Worm (Caenorhabditis elegans) whole organism, late embryonic: ENCODE measurements around the gene fbxa-61.

Source experiments
- K02D7.2 ChIP-seq: sonication (generic microtip); optimal IDR thresholded peaks from 2 replicates; lab custom pipeline; 2017; ENCODE audit warnings: mild to moderate bottlenecking, missing genetic modification characterization, missing compliant biosample characterization
- K09A11.1 ChIP-seq: sonication (generic microtip); optimal IDR thresholded peaks from 2 replicates; lab custom pipeline; 2017; ENCODE audit warnings: antibody characterized with exemption, mild to moderate bottlenecking, missing genetic modification characterization, missing compliant biosample characterization; ENCODE audit not compliant: insufficient read depth
- ama-1 ChIP-seq: fragments of 150-350 bp; optimal IDR thresholded peaks from 2 replicates; lab custom pipeline; 2014
- ceh-18 ChIP-seq: sonication (generic microtip); optimal IDR thresholded peaks from 2 replicates; lab custom pipeline; 2016; ENCODE audit warnings: missing genetic modification characterization, missing compliant biosample characterization
- ceh-19 ChIP-seq: fragments of 200-800 bp; sonication (Bioruptor generic); optimal IDR thresholded peaks from 2 replicates; lab custom pipeline; 2018; ENCODE audit warnings: mild to moderate bottlenecking, missing genetic modification characterization, missing compliant biosample characterization
- ceh-2 ChIP-seq: sonication (generic microtip); optimal IDR thresholded peaks from 2 replicates; lab custom pipeline; 2016; ENCODE audit warnings: missing genotype, missing genetic modification characterization, missing compliant biosample characterization
- ceh-24 ChIP-seq: sonication (generic microtip); optimal IDR thresholded peaks from 2 replicates; lab custom pipeline; 2016; ENCODE audit warnings: mild to moderate bottlenecking, missing genetic modification characterization, missing compliant biosample characterization
- ceh-31 ChIP-seq: sonication (generic microtip); optimal IDR thresholded peaks from 2 replicates; lab custom pipeline; 2016; ENCODE audit warnings: missing genetic modification characterization, missing compliant biosample characterization
- ceh-34 ChIP-seq: sonication (generic microtip); optimal IDR thresholded peaks from 2 replicates; lab custom pipeline; 2016; ENCODE audit warnings: mild to moderate bottlenecking, missing genetic modification characterization, missing compliant biosample characterization
- ceh-6 ChIP-seq: fragments of 200-800 bp; sonication (Bioruptor generic); optimal IDR thresholded peaks from 2 replicates; lab custom pipeline; 2018; ENCODE audit warnings: mild to moderate bottlenecking, missing genetic modification characterization, missing compliant biosample characterization
- che-1 ChIP-seq: sonication (generic microtip); optimal IDR thresholded peaks from 2 replicates; lab custom pipeline; 2016; ENCODE audit warnings: mild to moderate bottlenecking, missing genetic modification characterization, missing compliant biosample characterization
- dve-1 ChIP-seq: sonication (generic microtip); optimal IDR thresholded peaks from 2 replicates; lab custom pipeline; 2017; ENCODE audit warnings: antibody characterized with exemption, mild to moderate bottlenecking, missing genetic modification characterization, missing compliant biosample characterization
- elt-2 ChIP-seq: sonication (generic microtip); optimal IDR thresholded peaks from 2 replicates; lab custom pipeline; 2016; ENCODE audit warnings: missing genetic modification reagents, missing genetic modification characterization, missing compliant biosample characterization
- elt-4 ChIP-seq: sonication (generic microtip); optimal IDR thresholded peaks from 2 replicates; lab custom pipeline; 2016; ENCODE audit warnings: missing genetic modification characterization, missing compliant biosample characterization
- fax-1 ChIP-seq: sonication (generic microtip); optimal IDR thresholded peaks from 2 replicates; lab custom pipeline; 2016; ENCODE audit warnings: missing genotype, missing genetic modification characterization, missing compliant biosample characterization
- fkh-6 ChIP-seq: sonication (generic microtip); optimal IDR thresholded peaks from 2 replicates; lab custom pipeline; 2016; ENCODE audit warnings: missing genetic modification characterization, missing compliant biosample characterization
- hlh-15 ChIP-seq: sonication (generic microtip); optimal IDR thresholded peaks from 2 replicates; lab custom pipeline; 2016; ENCODE audit warnings: missing genetic modification characterization, missing compliant biosample characterization
- hlh-30 ChIP-seq: sonication (generic microtip); optimal IDR thresholded peaks from 2 replicates; lab custom pipeline; 2017; ENCODE audit warnings: antibody characterized with exemption, missing genetic modification characterization, missing compliant biosample characterization; ENCODE audit not compliant: insufficient read depth
- hlh-8 ChIP-seq: sonication (generic microtip); optimal IDR thresholded peaks from 2 replicates; lab custom pipeline; 2016; ENCODE audit warnings: missing genotype, missing genetic modification characterization, missing compliant biosample characterization
- lin-11 ChIP-seq: fragments of 200-800 bp; sonication (Bioruptor generic); optimal IDR thresholded peaks from 2 replicates; lab custom pipeline; 2018; ENCODE audit warnings: mild to moderate bottlenecking, missing genetic modification characterization, missing compliant biosample characterization
- madf-2 ChIP-seq: sonication (generic microtip); optimal IDR thresholded peaks from 2 replicates; lab custom pipeline; 2017; ENCODE audit warnings: missing genetic modification characterization, missing compliant biosample characterization
- nfya-1 ChIP-seq: sonication (generic microtip); optimal IDR thresholded peaks from 2 replicates; lab custom pipeline; 2017; ENCODE audit warnings: missing genetic modification characterization, mild to moderate bottlenecking, missing compliant biosample characterization, antibody characterized with exemption, moderate library complexity
- nhr-11 ChIP-seq: fragments of 150-350 bp; optimal IDR thresholded peaks from 2 replicates; lab custom pipeline; 2014; ENCODE audit warnings: missing biosample characterization, missing genetic modification characterization
- nhr-232 ChIP-seq: sonication (generic microtip); optimal IDR thresholded peaks from 2 replicates; lab custom pipeline; 2016; ENCODE audit warnings: missing genetic modification characterization, missing compliant biosample characterization
- npax-4 ChIP-seq: sonication (generic microtip); optimal IDR thresholded peaks from 2 replicates; lab custom pipeline; 2016; ENCODE audit warnings: missing genetic modification characterization, missing compliant biosample characterization
- odd-2 ChIP-seq: sonication (generic microtip); optimal IDR thresholded peaks from 2 replicates; lab custom pipeline; 2017; ENCODE audit warnings: antibody characterized with exemption, mild to moderate bottlenecking, missing genetic modification characterization, missing compliant biosample characterization
- pat-9 ChIP-seq: fragments of 200-800 bp; sonication (Bioruptor generic); optimal IDR thresholded peaks from 2 replicates; lab custom pipeline; 2018; ENCODE audit warnings: mild to moderate bottlenecking, missing genetic modification characterization, moderate library complexity, missing compliant biosample characterization
- pax-1 ChIP-seq: fragments of 150-350 bp; optimal IDR thresholded peaks from 2 replicates; lab custom pipeline; 2014; ENCODE audit warnings: missing biosample characterization, missing genetic modification characterization
- pha-4 ChIP-seq: fragments of 150-350 bp; optimal IDR thresholded peaks from 2 replicates; lab custom pipeline; 2018; ENCODE audit warnings: missing biosample characterization, missing genetic modification reagents, missing genetic modification characterization
- pqm-1 ChIP-seq: sonication (generic microtip); optimal IDR thresholded peaks from 2 replicates; lab custom pipeline; 2016; ENCODE audit warnings: missing genetic modification characterization, missing compliant biosample characterization
- ref-2 ChIP-seq: sonication (generic microtip); optimal IDR thresholded peaks from 2 replicates; lab custom pipeline; 2016; ENCODE audit warnings: missing genetic modification characterization, missing compliant biosample characterization
- rnt-1 ChIP-seq: sonication (generic microtip); optimal IDR thresholded peaks from 2 replicates; lab custom pipeline; 2016; ENCODE audit warnings: missing genetic modification characterization, missing compliant biosample characterization
- sdc-2 ChIP-seq: sonication (generic microtip); optimal IDR thresholded peaks from 2 replicates; lab custom pipeline; 2016; ENCODE audit warnings: missing genotype, missing genetic modification characterization, missing compliant biosample characterization
- sox-2 ChIP-seq: fragments of 200-800 bp; sonication (Bioruptor generic); IDR thresholded peaks from 2 replicates; pipeline ENCODE4 v1.3.6; 2022; ENCODE audit warnings: missing genetic modification reagents, missing genetic modification characterization, missing compliant biosample characterization
- sox-4 ChIP-seq: sonication (generic microtip); optimal IDR thresholded peaks from 2 replicates; lab custom pipeline; 2017; ENCODE audit warnings: mild to moderate bottlenecking, missing genetic modification characterization, inconsistent platforms, missing compliant biosample characterization
- tbx-2 ChIP-seq: sonication (generic microtip); optimal IDR thresholded peaks from 2 replicates; lab custom pipeline; 2016; ENCODE audit warnings: missing genetic modification characterization, missing compliant biosample characterization
- tbx-7 ChIP-seq: sonication (generic microtip); optimal IDR thresholded peaks from 2 replicates; lab custom pipeline; 2016; ENCODE audit warnings: missing genotype, missing genetic modification characterization, missing compliant biosample characterization
- ttx-3 ChIP-seq: sonication (generic microtip); optimal IDR thresholded peaks from 2 replicates; lab custom pipeline; 2016; ENCODE audit warnings: missing genetic modification reagents, missing genetic modification characterization, missing compliant biosample characterization
- unc-3 ChIP-seq, 2 experiments: fragments of 200-800 bp in 1 of 2; sonication (Bioruptor generic) in 1 of 2; sonication (generic microtip) in 1 of 2; conservative IDR thresholded peaks in 1 of 2; optimal IDR thresholded peaks in 1 of 2; 2 replicates each; pipeline versions ENCODE4 v1.3.6 to Lab custom; 2016 to 2022; ENCODE audit warnings: missing compliant biosample characterization in 2 of 2, missing genetic modification characterization in 2 of 2, missing genetic modification reagents in 1 of 2
- unc-42 ChIP-seq: sonication (generic microtip); optimal IDR thresholded peaks from 2 replicates; lab custom pipeline; 2016; ENCODE audit warnings: missing genotype, missing genetic modification characterization, missing compliant biosample characterization
- unc-55 ChIP-seq: sonication (generic microtip); optimal IDR thresholded peaks from 2 replicates; lab custom pipeline; 2017; ENCODE audit warnings: missing biosample characterization, missing genetic modification reagents, missing genetic modification characterization
- unc-86 ChIP-seq: sonication (generic microtip); optimal IDR thresholded peaks from 2 replicates; lab custom pipeline; 2016; ENCODE audit warnings: missing genetic modification characterization, missing compliant biosample characterization
- zip-5 ChIP-seq: sonication (generic microtip); optimal IDR thresholded peaks from 2 replicates; lab custom pipeline; 2016; ENCODE audit warnings: missing genetic modification characterization, missing compliant biosample characterization
- ztf-16 ChIP-seq: sonication (generic microtip); optimal IDR thresholded peaks from 2 replicates; lab custom pipeline; 2017; ENCODE audit warnings: missing genetic modification characterization, missing compliant biosample characterization

fbxa-61 gene

DNA sequence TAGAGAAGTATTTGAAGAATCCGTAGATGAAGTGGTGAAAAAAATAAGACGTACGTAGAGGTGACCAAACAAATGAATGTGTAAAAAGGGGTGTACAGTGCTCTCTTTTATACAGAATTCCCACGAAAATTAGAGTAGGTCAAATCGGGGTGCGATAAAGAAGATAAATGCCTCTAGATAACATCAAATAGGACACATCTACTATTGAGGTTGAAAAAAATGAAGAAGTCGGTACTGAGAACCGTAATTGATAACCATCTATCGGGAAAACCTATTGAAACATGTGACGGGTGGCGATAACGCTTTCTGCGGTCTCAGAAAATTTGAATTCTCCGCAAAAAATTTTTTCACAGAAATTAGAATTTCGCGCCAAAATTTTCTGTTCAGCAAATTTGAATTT lies at the start of gene fbxa-61:
TSS of gene fbxa-61 (plus strand) at position 345 of the 400 bp plus-strand sequence.
- no peak for TF ChIP-seq pha-4 (tag; lab: Kevin White, UChicago)
- TF ChIP-seq tbx-2: no peak
- no peak for TF ChIP-seq ceh-24 (tag; lab: Kevin White, UChicago)
- TF ChIP-seq che-1 (tag; lab: Kevin White, UChicago): no peak
- peak; percentile 18 for TF ChIP-seq rnt-1
- TF ChIP-seq, all 69 proteins: peak for 1

DNA sequence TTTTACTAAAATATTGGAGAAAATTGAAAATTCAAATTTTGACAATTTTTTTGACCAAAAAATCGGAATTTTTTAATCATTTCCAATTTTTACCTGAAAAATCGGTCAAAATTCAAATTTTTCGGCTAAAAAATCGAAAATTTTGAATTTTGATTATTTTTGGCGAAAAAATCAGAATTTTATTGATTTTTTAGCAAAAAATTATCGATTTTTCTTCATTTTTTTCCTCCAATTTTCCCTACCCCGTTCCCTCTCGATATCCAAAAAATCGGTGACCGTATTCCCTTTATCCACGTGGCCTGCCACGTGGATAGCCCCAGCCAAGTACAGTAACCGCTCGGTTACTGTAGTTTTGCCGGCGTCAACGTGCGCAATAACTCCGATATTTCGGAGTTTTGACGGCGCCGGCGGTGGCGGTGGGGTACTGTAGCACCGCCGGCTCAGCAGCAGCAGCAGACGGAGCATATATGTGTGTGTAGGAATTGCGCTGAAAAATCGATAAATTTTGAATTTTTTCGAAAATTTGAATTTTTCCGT lies 45.5 kb upstream of the fbxa-61 start, which contains the start of gene Y119D3B.14:
TSS of gene Y119D3B.14 (minus strand) at position 487 of the 537 bp plus-strand sequence.
- TF ChIP-seq unc-3 (GFP tag; conservative IDR thresholded peaks at IDR 0.05; lab: Robert Waterston, UW) (no peak), unc-3 (tag; optimal IDR thresholded peaks at IDR 0.05; lab: Kevin White, UChicago) (no peak), hlh-8 (tag; lab: Kevin White, UChicago) (no peak), sox-4 (tag; lab: Kevin White, UChicago) (no peak), ceh-34 (tag; lab: Kevin White, UChicago) (no peak), npax-4 (tag; lab: Kevin White, UChicago) (no peak), madf-2 (tag; lab: Kevin White, UChicago) (no peak), zip-5 (tag; lab: Kevin White, UChicago) (no peak), elt-4 (tag; lab: Kevin White, UChicago) (no peak), rnt-1 (no peak), pax-1 (tag; lab: Kevin White, UChicago) (no peak), ceh-18 (no peak), fkh-6 (tag; lab: Kevin White, UChicago) (no peak), K09A11.1 (no peak), ref-2 (tag; lab: Kevin White, UChicago) (no peak), ceh-6 (GFP tag; lab: Kevin White, UChicago) (no peak), lin-11 (no peak), fax-1 (tag; lab: Kevin White, UChicago) (no peak), ceh-19 (no peak)

DNA sequence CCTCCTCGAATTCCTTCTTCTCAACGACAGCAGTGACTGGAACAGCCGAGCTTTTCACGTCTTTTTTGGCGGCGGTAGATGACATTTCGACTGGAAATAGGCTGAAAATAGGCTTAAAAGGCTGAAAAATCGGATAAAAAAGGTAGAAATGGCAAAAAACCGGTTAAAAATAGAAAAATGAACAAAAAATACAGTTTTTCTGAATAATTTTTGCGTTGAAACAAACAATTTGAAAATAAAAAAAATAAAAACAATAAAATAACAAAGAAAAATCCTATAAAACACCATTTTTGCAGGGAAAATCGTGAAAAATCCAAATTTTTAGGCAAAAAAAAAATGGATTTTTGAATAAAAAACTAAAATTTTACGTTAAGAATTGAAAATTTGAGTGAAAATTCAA lies 42.7 kb upstream of the fbxa-61 start, which contains the start of gene dss-1:
TSS of gene dss-1 (minus strand) at position 101 of the 400 bp plus-strand sequence.
- no peak for TF ChIP-seq elt-4 (tag; lab: Kevin White, UChicago)
- no peak for TF ChIP-seq ama-1 (lab: Kevin White, UChicago)
- TF ChIP-seq nhr-232: no peak
- no peak for TF ChIP-seq unc-42
- TF ChIP-seq unc-55: no peak
- TF ChIP-seq ceh-19: no peak
- TF ChIP-seq sdc-2: no peak
- TF ChIP-seq odd-2 (tag; lab: Kevin White, UChicago): no peak
- TF ChIP-seq npax-4 (tag; lab: Kevin White, UChicago): no peak
- TF ChIP-seq, all 69 proteins: peak for 0

DNA sequence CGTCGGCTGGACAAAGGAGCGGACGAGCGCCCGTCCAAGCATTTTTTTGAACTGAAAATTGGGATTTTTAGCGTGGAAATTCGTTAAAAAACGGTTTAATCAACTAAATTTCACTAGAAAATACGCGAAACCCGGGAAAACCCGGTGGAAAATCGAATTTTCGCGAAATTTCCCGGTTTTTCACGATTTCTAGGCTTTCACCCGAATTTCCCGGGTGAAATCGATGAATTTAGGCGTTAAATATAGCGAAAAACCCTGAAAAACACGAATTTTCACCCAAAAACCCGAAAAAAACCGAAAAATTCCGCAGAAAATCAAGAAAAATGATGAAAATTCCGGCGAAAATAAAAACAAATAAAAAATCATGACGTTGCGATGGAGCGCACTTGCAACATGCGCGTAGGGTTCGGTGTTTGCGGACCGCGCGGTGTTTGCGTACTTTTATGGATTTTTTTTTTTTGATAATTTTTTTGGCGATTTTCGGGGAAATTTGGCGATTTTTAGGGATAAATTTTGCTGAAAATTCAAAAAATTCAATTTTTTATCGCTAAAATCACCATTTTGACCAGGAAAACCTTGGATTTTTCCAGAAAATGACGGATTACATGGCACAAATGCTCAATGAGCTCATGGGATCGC lies 36.8 kb upstream of the fbxa-61 start, which contains the start of the genes mrpl-45 and Y119D3B.12:
TSS of gene mrpl-45 (minus strand) at position 51 of the 639 bp plus-strand sequence.
TSS of gene Y119D3B.12 (plus strand) at position 589 of the 639 bp plus-strand sequence.
- TF ChIP-seq tbx-7 (tag; lab: Kevin White, UChicago): no peak
- TF ChIP-seq pat-9: peak; percentile 23
- peak; percentile 74 for TF ChIP-seq nfya-1 (tag; lab: Kevin White, UChicago)
- TF ChIP-seq dve-1: peak; percentile 25
- peak; percentile 8 for TF ChIP-seq K09A11.1
- peak; percentile 35 for TF ChIP-seq rnt-1
- TF ChIP-seq hlh-30 (tag; lab: Kevin White, UChicago): peak; percentile 24
- peak; percentile 69 for TF ChIP-seq ztf-16 (tag; lab: Kevin White, UChicago)
- no peak for TF ChIP-seq ceh-6 (GFP tag; lab: Kevin White, UChicago)
- no peak for TF ChIP-seq nhr-11
- peak; percentile 4 for TF ChIP-seq pax-1 (tag; lab: Kevin White, UChicago)
- TF ChIP-seq fax-1 (tag; lab: Kevin White, UChicago): peak; percentile 18
- no peak for TF ChIP-seq sox-2 (GFP tag; lab: Robert Waterston, UW)
- TF ChIP-seq K02D7.2 (tag; lab: Kevin White, UChicago): no peak
- peak; percentile 20 for TF ChIP-seq ceh-34 (tag; lab: Kevin White, UChicago)
- peak; percentile 52 for TF ChIP-seq tbx-2
- peak; percentile 50 for TF ChIP-seq ttx-3 (tag; lab: Kevin White, UChicago)
- TF ChIP-seq ceh-31 (tag; lab: Kevin White, UChicago): peak; percentile 39
- TF ChIP-seq elt-2: peak; percentile 54
- no peak for TF ChIP-seq ama-1 (lab: Kevin White, UChicago)
- no peak for TF ChIP-seq hlh-15
- no peak for TF ChIP-seq nhr-232
- TF ChIP-seq pqm-1 (tag; lab: Kevin White, UChicago): no peak
- TF ChIP-seq unc-3 (GFP tag; conservative IDR thresholded peaks at IDR 0.05; lab: Robert Waterston, UW): no peak
- TF ChIP-seq unc-3 (tag; optimal IDR thresholded peaks at IDR 0.05; lab: Kevin White, UChicago): peak; percentile 59
- TF ChIP-seq ceh-18: peak; percentile 28
- peak; percentile 22 for TF ChIP-seq ceh-2 (tag; lab: Kevin White, UChicago)
- TF ChIP-seq unc-86 (tag; lab: Kevin White, UChicago): peak; percentile 30
